In genomic region chrX:8973136-8973535, dm6 we compare ENCODE assay signal across 5 fruit fly cellular contexts.
TF ChIP-seq lines count a peak whose summit lies in the region.

No protein-coding gene starts in this region.

- TF ChIP-seq CTCF in whole organism, embryonic (GFP tag; optimal IDR thresholded peaks at IDR 0.05; lab: Kevin White, UChicago) = no peak

TF ChIP-seq in whole organism, adult, 20 proteins besides CTCF, POLR2A, EP300 and RAD21:
- TF ChIP-seq Crg-1 (GFP tag; optimal IDR thresholded peaks at IDR 0.05; lab: Kevin White, UChicago) = no peak
- TF ChIP-seq CG11617 (GFP tag; optimal IDR thresholded peaks at IDR 0.05; lab: Kevin White, UChicago) = peak; percentile 70
- peak; percentile 21 for TF ChIP-seq pad (GFP tag; optimal IDR thresholded peaks at IDR 0.05; lab: Kevin White, UChicago)
- peak; percentile 67 for TF ChIP-seq CG7101 (tag; optimal IDR thresholded peaks at IDR 0.05; lab: Kevin White, UChicago)
- TF ChIP-seq Mnt (GFP tag; optimal IDR thresholded peaks at IDR 0.05; lab: Kevin White, UChicago) = peak; percentile 63
- TF ChIP-seq tj (GFP tag; optimal IDR thresholded peaks at IDR 0.05; lab: Kevin White, UChicago) = peak; percentile 23
- peak; percentile 23 for TF ChIP-seq CG5204 (GFP tag; optimal IDR thresholded peaks at IDR 0.05; lab: Kevin White, UChicago)
- TF ChIP-seq Clk (GFP tag; optimal IDR thresholded peaks at IDR 0.05; lab: Kevin White, UChicago) = no peak
- TF ChIP-seq toe (GFP tag; optimal IDR thresholded peaks at IDR 0.05; lab: Kevin White, UChicago) = peak; percentile 39
- peak; percentile 30 for TF ChIP-seq cic (GFP tag; optimal IDR thresholded peaks at IDR 0.05; lab: Kevin White, UChicago)
- no peak for TF ChIP-seq CG7045 (GFP tag; optimal IDR thresholded peaks at IDR 0.05; lab: Kevin White, UChicago)
- peak; percentile 62 for TF ChIP-seq Hr96 (GFP tag; optimal IDR thresholded peaks at IDR 0.05; lab: Kevin White, UChicago)
TF ChIP-seq in whole organism, adult: peak in this region for 9.

TF ChIP-seq in whole organism, embryonic, 481 proteins besides CTCF, POLR2A, EP300 and RAD21 (continues in another document):
- TF ChIP-seq CG16815 (GFP tag; optimal IDR thresholded peaks at IDR 0.05; lab: Kevin White, UChicago) (no peak), CG2120 (GFP tag; optimal IDR thresholded peaks at IDR 0.05; lab: Kevin White, UChicago) (peak; percentile 55), Optix (GFP tag; IDR thresholded peaks at IDR 0.05; lab: Robert Waterston, UW) (no peak), unc-4 (GFP tag; IDR thresholded peaks at IDR 0.05; lab: Robert Waterston, UW; ENCODE audit: partially characterized antibody) (no peak), Six4 (GFP tag; optimal IDR thresholded peaks at IDR 0.05; lab: Kevin White, UChicago) (no peak), Dll (GFP tag; IDR thresholded peaks at IDR 0.05; lab: Robert Waterston, UW; ENCODE audit: partially characterized antibody) (no peak), crp (GFP tag; optimal IDR thresholded peaks at IDR 0.05; lab: Kevin White, UChicago) (no peak), CG11456 (GFP tag; IDR thresholded peaks at IDR 0.05; lab: Robert Waterston, UW) (0 out of 3 replicates have a peak, but pooled peaks have one; percentile 37), sna (GFP tag; IDR thresholded peaks at IDR 0.05; lab: Robert Waterston, UW; ENCODE audit: partially characterized antibody) (no peak), Dip3 (GFP tag; optimal IDR thresholded peaks at IDR 0.05; lab: Kevin White, UChicago) (no peak), Ets65A (GFP tag; lab: Kevin White, UChicago) (peak; percentile 66), Taf1 (GFP tag; IDR thresholded peaks at IDR 0.05; lab: Robert Waterston, UW) (no peak), CG10462 (GFP tag; optimal IDR thresholded peaks at IDR 0.05; lab: Kevin White, UChicago) (no peak), Ptx1 (GFP tag; IDR thresholded peaks at IDR 0.05; lab: Robert Waterston, UW) (peak; percentile 66; the same call in 1 of the 2 replicates), Xrp1 (GFP tag; IDR thresholded peaks at IDR 0.05; lab: Robert Waterston, UW) (no peak), CG18764 (GFP tag; optimal IDR thresholded peaks at IDR 0.05; lab: Kevin White, UChicago) (no peak), prd (optimal IDR thresholded peaks at IDR 0.05; lab: Kevin White, UChicago) (no peak), prd (GFP tag; IDR thresholded peaks at IDR 0.05; lab: Robert Waterston, UW) (peak; percentile 41; the same call in 1 of the 3 replicates), oc (tag; optimal IDR thresholded peaks at IDR 0.05; lab: Kevin White, UChicago) (no peak)

TF ChIP-seq in whole organism, prepupa, 60 proteins besides CTCF, POLR2A, EP300 and RAD21 (continues in another document):
- no peak for TF ChIP-seq dsx (GFP tag; optimal IDR thresholded peaks at IDR 0.05; lab: Kevin White, UChicago; ENCODE audit: poor library complexity, severe bottlenecking)
- TF ChIP-seq CG16779 (tag; optimal IDR thresholded peaks at IDR 0.05; lab: Kevin White, UChicago) = no peak
- no peak for TF ChIP-seq Lpt (GFP tag; optimal IDR thresholded peaks at IDR 0.05; lab: Kevin White, UChicago)
- peak; percentile 22; the same call in 1 of the 3 replicates for TF ChIP-seq CG6163 (GFP tag; IDR thresholded peaks at IDR 0.05; lab: Robert Waterston, UW)
- TF ChIP-seq CG3032 (tag; optimal IDR thresholded peaks at IDR 0.05; lab: Kevin White, UChicago) = no peak
- no peak for TF ChIP-seq CG8119 (GFP tag; IDR thresholded peaks at IDR 0.05; lab: Robert Waterston, UW)
- peak; percentile 4 for TF ChIP-seq OdsH (GFP tag; optimal IDR thresholded peaks at IDR 0.05; lab: Kevin White, UChicago)
- peak; percentile 39 for TF ChIP-seq esn (GFP tag; optimal IDR thresholded peaks at IDR 0.05; lab: Kevin White, UChicago)
- TF ChIP-seq Met (GFP tag; optimal IDR thresholded peaks at IDR 0.05; lab: Kevin White, UChicago) = peak; percentile 40
- TF ChIP-seq lz (GFP tag; optimal IDR thresholded peaks at IDR 0.05; lab: Kevin White, UChicago) = peak; percentile 30
- peak; percentile 17 for TF ChIP-seq CG6792 (GFP tag; optimal IDR thresholded peaks at IDR 0.05; lab: Kevin White, UChicago)
- TF ChIP-seq CG31627 (GFP tag; optimal IDR thresholded peaks at IDR 0.05; lab: Kevin White, UChicago) = peak; percentile 36
- no peak for TF ChIP-seq dac (GFP tag; optimal IDR thresholded peaks at IDR 0.05; lab: Kevin White, UChicago)
- TF ChIP-seq Gug (GFP tag; IDR thresholded peaks at IDR 0.05; lab: Robert Waterston, UW) = no peak
- no peak for TF ChIP-seq achi (GFP tag; optimal IDR thresholded peaks at IDR 0.05; lab: Kevin White, UChicago)
- peak; percentile 40 for TF ChIP-seq Smox (GFP tag; optimal IDR thresholded peaks at IDR 0.05; lab: Kevin White, UChicago)
- no peak for TF ChIP-seq Eip75B (GFP tag; optimal IDR thresholded peaks at IDR 0.05; lab: Kevin White, UChicago)
- TF ChIP-seq fkh (GFP tag; optimal IDR thresholded peaks at IDR 0.05; lab: Kevin White, UChicago) = no peak
- TF ChIP-seq CG10631 (GFP tag; optimal IDR thresholded peaks at IDR 0.05; lab: Kevin White, UChicago) = no peak
- peak; percentile 74 for TF ChIP-seq vri (GFP tag; optimal IDR thresholded peaks at IDR 0.05; lab: Kevin White, UChicago)
- no peak for TF ChIP-seq Hr4 (GFP tag; optimal IDR thresholded peaks at IDR 0.05; lab: Kevin White, UChicago)

TF ChIP-seq in whole organism, pupa, 21 proteins besides CTCF, POLR2A, EP300 and RAD21:
- TF ChIP-seq fd96Ca (GFP tag; IDR thresholded peaks at IDR 0.05; lab: Robert Waterston, UW) (0 out of 3 replicates have a peak, but pooled peaks have one; percentile 19), Snoo (tag; optimal IDR thresholded peaks at IDR 0.05; lab: Kevin White, UChicago) (peak; percentile 7), CG12605 (GFP tag; IDR thresholded peaks at IDR 0.05; lab: Robert Waterston, UW) (no peak), CG32121 (GFP tag; IDR thresholded peaks at IDR 0.05; lab: Robert Waterston, UW) (no peak), CG14655 (GFP tag; optimal IDR thresholded peaks at IDR 0.05; lab: Kevin White, UChicago) (no peak)

TF ChIP-seq in whole organism, wandering third instar larva, 38 proteins besides CTCF, POLR2A, EP300 and RAD21:
- TF ChIP-seq dl (GFP tag; optimal IDR thresholded peaks at IDR 0.05; lab: Kevin White, UChicago; ENCODE audit: insufficient read depth in 1 of 2, partially characterized antibody in 2 of 2) (no peak), lola (GFP tag; optimal IDR thresholded peaks at IDR 0.05; lab: Kevin White, UChicago) (no peak), brk (GFP tag; optimal IDR thresholded peaks at IDR 0.05; lab: Kevin White, UChicago) (no peak), Abd-B (GFP tag; optimal IDR thresholded peaks at IDR 0.05; lab: Kevin White, UChicago) (no peak), rgr (GFP tag; optimal IDR thresholded peaks at IDR 0.05; lab: Kevin White, UChicago) (peak; percentile 43), Dfd (GFP tag; optimal IDR thresholded peaks at IDR 0.05; lab: Kevin White, UChicago) (no peak), woc (GFP tag; optimal IDR thresholded peaks at IDR 0.05; lab: Kevin White, UChicago) (no peak), CrebA (GFP tag; optimal IDR thresholded peaks at IDR 0.05; lab: Kevin White, UChicago; ENCODE audit: borderline replicate concordance) (no peak), jim (GFP tag; optimal IDR thresholded peaks at IDR 0.05; lab: Kevin White, UChicago) (no peak), dmrt93B (GFP tag; optimal IDR thresholded peaks at IDR 0.05; lab: Kevin White, UChicago) (no peak), Myc (optimal IDR thresholded peaks at IDR 0.05; lab: Kevin White, UChicago) (no peak), Mio (GFP tag; optimal IDR thresholded peaks at IDR 0.05; lab: Kevin White, UChicago) (no peak), usp (GFP tag; optimal IDR thresholded peaks at IDR 0.05; lab: Kevin White, UChicago) (no peak), Rel (GFP tag; optimal IDR thresholded peaks at IDR 0.05; lab: Kevin White, UChicago) (no peak), Rel (tag; optimal IDR thresholded peaks at IDR 0.05; lab: Kevin White, UChicago) (no peak), Vsx2 (GFP tag; optimal IDR thresholded peaks at IDR 0.05; lab: Kevin White, UChicago; ENCODE audit: partially characterized antibody) (no peak), Dif (GFP tag; optimal IDR thresholded peaks at IDR 0.05; lab: Kevin White, UChicago; ENCODE audit: partially characterized antibody) (no peak), fru (GFP tag; optimal IDR thresholded peaks at IDR 0.05; lab: Kevin White, UChicago) (peak; percentile 63), Hr83 (GFP tag; optimal IDR thresholded peaks at IDR 0.05; lab: Kevin White, UChicago; ENCODE audit: poor library complexity, severe bottlenecking) (no peak), tai (GFP tag; optimal IDR thresholded peaks at IDR 0.05; lab: Kevin White, UChicago) (no peak), psq (GFP tag; optimal IDR thresholded peaks at IDR 0.05; lab: Kevin White, UChicago) (peak; percentile 34), Sp1 (GFP tag; optimal IDR thresholded peaks at IDR 0.05; lab: Kevin White, UChicago) (peak; percentile 9), sv (GFP tag; optimal IDR thresholded peaks at IDR 0.05; lab: Kevin White, UChicago) (no peak), HLH106 (tag; optimal IDR thresholded peaks at IDR 0.05; lab: Kevin White, UChicago) (peak; percentile 56), Jra (GFP tag; optimal IDR thresholded peaks at IDR 0.05; lab: Kevin White, UChicago) (no peak), GATAd (GFP tag; optimal IDR thresholded peaks at IDR 0.05; lab: Kevin White, UChicago) (no peak), sage (GFP tag; optimal IDR thresholded peaks at IDR 0.05; lab: Kevin White, UChicago) (no peak), dsf (GFP tag; optimal IDR thresholded peaks at IDR 0.05; lab: Kevin White, UChicago; ENCODE audit: borderline replicate concordance) (no peak), pan (optimal IDR thresholded peaks at IDR 0.05; lab: Kevin White, UChicago) (no peak), h (GFP tag; optimal IDR thresholded peaks at IDR 0.05; lab: Kevin White, UChicago) (peak; percentile 51), Hnf4 (GFP tag; optimal IDR thresholded peaks at IDR 0.05; lab: Kevin White, UChicago) (no peak), CG32264 (GFP tag; optimal IDR thresholded peaks at IDR 0.05; lab: Kevin White, UChicago) (no peak), br (GFP tag; optimal IDR thresholded peaks at IDR 0.05; lab: Kevin White, UChicago) (peak; percentile 22), OdsH (GFP tag; optimal IDR thresholded peaks at IDR 0.05; lab: Kevin White, UChicago) (peak; percentile 33), Hr78 (GFP tag; optimal IDR thresholded peaks at IDR 0.05; lab: Kevin White, UChicago) (no peak), N (GFP tag; optimal IDR thresholded peaks at IDR 0.05; lab: Kevin White, UChicago) (no peak), foxo (GFP tag; optimal IDR thresholded peaks at IDR 0.05; lab: Kevin White, UChicago) (peak in 1 of 2 experiments; percentile 56), ey (GFP tag; optimal IDR thresholded peaks at IDR 0.05; lab: Kevin White, UChicago) (peak; percentile 39), CG9705 (GFP tag; optimal IDR thresholded peaks at IDR 0.05; lab: Kevin White, UChicago) (no peak)
